Worm (Caenorhabditis elegans) whole organism, mixed stage, embryonic: ENCODE data around the gene fbxa-60.
A peak's percentile ranks its signal among the peaks of the same experiment; 100 is the strongest.

Experiments
- bed-3 ChIP-seq: fragments of 200-800 bp; sonication (Bioruptor generic); optimal IDR thresholded peaks from 3 replicates; lab custom pipeline; 2018; ENCODE audit warnings: mild to moderate bottlenecking, missing genetic modification characterization, moderate library complexity, missing compliant biosample characterization
- blmp-1 ChIP-seq: fragments of 150-350 bp; optimal IDR thresholded peaks from 2 replicates; lab custom pipeline; 2014; ENCODE audit warnings: missing biosample characterization, missing genetic modification characterization
- ceh-43 ChIP-seq: fragments of 200-800 bp; sonication (Bioruptor generic); optimal IDR thresholded peaks from 2 replicates; lab custom pipeline; 2018; ENCODE audit warnings: mild to moderate bottlenecking, missing genetic modification characterization, moderate library complexity, missing compliant biosample characterization
- ceh-83 ChIP-seq: fragments of 200-800 bp; sonication (Bioruptor generic); optimal IDR thresholded peaks from 2 replicates; lab custom pipeline; 2018; ENCODE audit warnings: mild to moderate bottlenecking, missing genetic modification characterization, missing compliant biosample characterization
- ces-1 ChIP-seq: fragments of 150-350 bp; optimal IDR thresholded peaks from 2 replicates; lab custom pipeline; 2014; ENCODE audit warnings: missing biosample characterization, missing genetic modification reagents, missing genetic modification characterization
- drap-1 ChIP-seq: fragments of 200-800 bp; sonication (Bioruptor generic); optimal IDR thresholded peaks from 3 replicates; lab custom pipeline; 2018; ENCODE audit warnings: mild to moderate bottlenecking, missing genetic modification characterization, missing compliant biosample characterization
- elt-1 ChIP-seq: sonication (generic microtip); optimal IDR thresholded peaks from 2 replicates; lab custom pipeline; 2017; ENCODE audit warnings: missing genetic modification characterization, mild to moderate bottlenecking, missing compliant biosample characterization, antibody characterized with exemption, moderate library complexity, borderline replicate concordance; ENCODE audit not compliant: insufficient read depth
- elt-3 ChIP-seq: fragments of 150-350 bp; optimal IDR thresholded peaks from 2 replicates; lab custom pipeline; 2014; ENCODE audit warnings: missing biosample characterization, missing genetic modification characterization
- flh-1 ChIP-seq: fragments of 200-800 bp; sonication (Bioruptor generic); optimal IDR thresholded peaks from 2 replicates; lab custom pipeline; 2018; ENCODE audit warnings: mild to moderate bottlenecking, missing genetic modification characterization, moderate library complexity, missing compliant biosample characterization
- ham-2 ChIP-seq: fragments of 200-800 bp; sonication (Bioruptor generic); optimal IDR thresholded peaks from 2 replicates; lab custom pipeline; 2018; ENCODE audit warnings: mild to moderate bottlenecking, missing genetic modification characterization, missing compliant biosample characterization
- hlh-1 ChIP-seq: fragments of 150-350 bp; optimal IDR thresholded peaks from 2 replicates; lab custom pipeline; 2014; ENCODE audit warnings: missing biosample characterization, missing genetic modification reagents, missing genetic modification characterization
- lin-13 ChIP-seq: fragments of 150-350 bp; optimal IDR thresholded peaks from 2 replicates; lab custom pipeline; 2014; ENCODE audit warnings: missing biosample characterization, missing genetic modification characterization
- lin-32 ChIP-seq: fragments of 200-800 bp; sonication (Bioruptor generic); optimal IDR thresholded peaks from 2 replicates; lab custom pipeline; 2018; ENCODE audit warnings: mild to moderate bottlenecking, missing genetic modification characterization, missing compliant biosample characterization
- lsy-2 ChIP-seq: fragments of 150-350 bp; optimal IDR thresholded peaks from 2 replicates; lab custom pipeline; 2014; ENCODE audit warnings: missing biosample characterization, missing genetic modification characterization
- mep-1 ChIP-seq: fragments of 150-350 bp; optimal IDR thresholded peaks from 2 replicates; lab custom pipeline; 2017; ENCODE audit warnings: missing biosample characterization, missing genetic modification reagents, missing genetic modification characterization, inconsistent platforms
- mls-2 ChIP-seq: sonication (generic microtip); optimal IDR thresholded peaks from 2 replicates; lab custom pipeline; 2016; ENCODE audit warnings: mild to moderate bottlenecking, missing genetic modification characterization, moderate library complexity, missing compliant biosample characterization
- nhr-12 ChIP-seq: fragments of 150-350 bp; optimal IDR thresholded peaks from 2 replicates; lab custom pipeline; 2014; ENCODE audit warnings: missing biosample characterization, missing genetic modification characterization
- nhr-237 ChIP-seq: fragments of 150-350 bp; optimal IDR thresholded peaks from 2 replicates; lab custom pipeline; 2014; ENCODE audit warnings: missing biosample characterization, missing genetic modification characterization
- nhr-28 ChIP-seq: fragments of 150-350 bp; optimal IDR thresholded peaks from 2 replicates; lab custom pipeline; 2014; ENCODE audit warnings: missing biosample characterization, missing genetic modification characterization
- nhr-76 ChIP-seq: sonication (generic microtip); optimal IDR thresholded peaks from 2 replicates; lab custom pipeline; 2017; ENCODE audit warnings: missing biosample characterization, missing genetic modification characterization
- pha-4 ChIP-seq: fragments of 150-350 bp; optimal IDR thresholded peaks from 2 replicates; lab custom pipeline; 2018; ENCODE audit warnings: missing biosample characterization, missing genetic modification reagents, missing genetic modification characterization
- sem-2 ChIP-seq: fragments of 200-800 bp; sonication (Bioruptor generic); optimal IDR thresholded peaks from 2 replicates; lab custom pipeline; 2018; ENCODE audit warnings: mild to moderate bottlenecking, missing genetic modification characterization, missing compliant biosample characterization
- snpc-4 ChIP-seq: fragments of 150-350 bp; optimal IDR thresholded peaks from 2 replicates; lab custom pipeline; 2014; ENCODE audit warnings: missing biosample characterization, missing genetic modification characterization
- tbx-8 ChIP-seq: fragments of 200-800 bp; sonication (Bioruptor generic); optimal IDR thresholded peaks from 2 replicates; lab custom pipeline; 2018; ENCODE audit warnings: mild to moderate bottlenecking, missing genetic modification characterization, moderate library complexity, missing compliant biosample characterization
- unc-120 ChIP-seq: sonication (generic microtip); optimal IDR thresholded peaks from 2 replicates; lab custom pipeline; 2017; ENCODE audit warnings: missing genetic modification characterization, missing compliant biosample characterization; ENCODE audit not compliant: poor library complexity, severe bottlenecking
- unc-62 ChIP-seq: fragments of 150-350 bp; optimal IDR thresholded peaks from 2 replicates; lab custom pipeline; 2014; ENCODE audit warnings: missing biosample characterization, missing genetic modification reagents, missing genetic modification characterization
- zip-8 ChIP-seq: fragments of 150-350 bp; optimal IDR thresholded peaks from 2 replicates; lab custom pipeline; 2014; ENCODE audit warnings: missing biosample characterization, missing genetic modification characterization
- ztf-11 ChIP-seq: fragments of 150-350 bp; optimal IDR thresholded peaks from 2 replicates; lab custom pipeline; 2014; ENCODE audit warnings: missing biosample characterization, missing genetic modification characterization

The fbxa-60 gene

ce11 chrIII:952184-952583 is 6.1 kb upstream of the fbxa-60 start, which contains the start of gene fbxa-10:
Gene fbxa-10, plus strand, starts transcription at chrIII:952390.
- TF ChIP-seq blmp-1 (tag; lab: Kevin White, UChicago) (no peak), sem-2 (GFP tag; lab: Kevin White, UChicago) (no peak), mep-1 (tag; lab: Kevin White, UChicago) (no peak), ztf-11 (tag; lab: Kevin White, UChicago) (no peak), elt-3 (no peak), ceh-83 (GFP tag; lab: Kevin White, UChicago) (no peak), lsy-2 (tag; lab: Kevin White, UChicago) (no peak), ham-2 (GFP tag; lab: Kevin White, UChicago) (no peak), nhr-28 (tag; lab: Kevin White, UChicago) (no peak), snpc-4 (tag; lab: Kevin White, UChicago) (no peak), mls-2 (tag; lab: Kevin White, UChicago) (no peak), unc-62 (GFP tag; lab: Kevin White, UChicago) (no peak), unc-120 (tag; lab: Kevin White, UChicago) (peak; percentile 68), ces-1 (peak; percentile 52), ceh-43 (GFP tag; lab: Kevin White, UChicago) (no peak), tbx-8 (no peak)

- no peak for TF ChIP-seq bed-3 (GFP tag; lab: Kevin White, UChicago)
- TF ChIP-seq ces-1: peak; percentile 11
These were observed 4.4 kb upstream of the fbxa-60 start, which contains the start of the genes fbxa-67 and fbxa-11 for ce11 chrIII:950472-950871. Gene fbxa-67, minus strand, starts transcription at chrIII:950670. Gene fbxa-11, plus strand, starts transcription at chrIII:950869.

DNA sequence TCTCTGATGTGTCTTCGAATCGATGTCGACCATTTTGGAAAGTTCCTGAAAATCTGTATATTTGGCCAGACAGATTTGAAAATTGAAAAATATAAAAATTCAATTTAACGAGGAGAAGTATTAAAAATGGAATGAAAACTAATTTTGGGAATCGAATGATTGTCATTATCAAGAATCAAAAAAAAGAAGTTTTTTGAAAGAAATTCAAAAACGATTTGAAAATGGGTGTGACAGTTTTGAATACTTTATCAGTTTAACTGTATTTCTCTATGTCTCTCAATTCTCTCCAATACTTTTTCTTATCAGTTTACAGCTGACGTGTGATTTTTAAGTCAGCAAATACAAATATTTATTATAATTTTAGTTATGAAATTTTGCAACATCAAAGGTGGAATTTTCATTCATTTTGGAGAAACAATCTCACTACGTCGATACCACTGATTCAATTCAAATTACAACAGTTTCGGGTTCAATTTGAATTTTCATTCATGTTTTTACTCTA is 2.6 kb downstream of the fbxa-60 start, which contains the start of gene fbxa-59:
Gene fbxa-59 (minus strand): TSS at position 51 of the 502 bp plus-strand sequence.
- TF ChIP-seq tbx-8: no peak
- no peak for TF ChIP-seq snpc-4 (tag; lab: Kevin White, UChicago)
- TF ChIP-seq nhr-237 (tag; lab: Kevin White, UChicago): no peak
- no peak for TF ChIP-seq nhr-76
- no peak for TF ChIP-seq ceh-43 (GFP tag; lab: Kevin White, UChicago)
- no peak for TF ChIP-seq unc-120 (tag; lab: Kevin White, UChicago)
- no peak for TF ChIP-seq ces-1
- no peak for TF ChIP-seq ztf-11 (tag; lab: Kevin White, UChicago)
- TF ChIP-seq ceh-83 (GFP tag; lab: Kevin White, UChicago): no peak
- no peak for TF ChIP-seq elt-1
- no peak for TF ChIP-seq flh-1 (GFP tag; lab: Kevin White, UChicago)
- no peak for TF ChIP-seq blmp-1 (tag; lab: Kevin White, UChicago)
- TF ChIP-seq lin-13 (tag; lab: Kevin White, UChicago): no peak
- no peak for TF ChIP-seq nhr-12
- TF ChIP-seq hlh-1 (tag; lab: Kevin White, UChicago): no peak

DNA sequence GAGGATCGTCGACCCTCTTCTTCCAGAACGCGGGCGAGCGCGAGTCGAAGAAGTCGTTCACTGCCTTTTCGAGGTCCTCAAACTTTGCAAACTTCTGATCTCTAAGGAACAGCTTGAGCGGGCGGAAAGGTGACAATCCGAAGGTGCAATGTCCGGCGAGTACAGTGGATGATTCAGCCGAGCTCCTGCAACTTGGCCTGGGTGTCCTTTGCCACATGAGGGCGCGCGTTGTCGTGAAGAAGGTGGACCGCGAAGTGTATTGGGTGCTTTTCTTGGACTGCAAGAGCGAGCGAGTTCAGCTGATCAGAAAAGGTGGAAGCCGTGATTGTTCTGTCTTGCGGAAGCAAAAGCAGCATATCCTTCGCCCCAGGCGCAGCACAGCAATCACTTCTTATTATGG is 4.1 kb downstream of the fbxa-60 start:
- TF ChIP-seq hlh-1 (tag; lab: Kevin White, UChicago) (no peak), unc-120 (tag; lab: Kevin White, UChicago) (no peak), elt-3 (no peak)

DNA sequence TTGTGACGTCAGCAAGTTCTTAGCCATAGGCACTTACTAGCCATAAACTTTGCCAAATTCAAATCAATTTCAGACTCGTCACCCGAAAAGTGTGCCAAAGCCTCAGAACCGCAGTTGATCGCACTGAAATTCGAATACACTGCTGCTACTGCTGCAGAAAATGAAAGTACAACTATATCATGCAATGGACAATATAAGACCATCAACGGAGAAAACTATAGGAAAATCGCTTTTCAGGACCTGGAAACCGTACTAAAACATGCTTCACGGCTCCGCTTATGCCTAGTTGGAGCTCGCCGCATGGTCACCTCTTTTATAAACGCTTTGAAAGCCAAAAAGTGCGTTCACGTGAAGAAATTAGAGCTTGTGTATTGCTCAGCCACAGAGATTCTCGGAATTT is 7.5 kb downstream of the fbxa-60 start, which contains the start of gene fbxa-22:
Gene fbxa-22 (plus strand): TSS at position 301 of the 400 bp plus-strand sequence.
- TF ChIP-seq lsy-2 (tag; lab: Kevin White, UChicago) (no peak), bed-3 (GFP tag; lab: Kevin White, UChicago) (no peak), ceh-43 (GFP tag; lab: Kevin White, UChicago) (no peak), flh-1 (GFP tag; lab: Kevin White, UChicago) (no peak), blmp-1 (tag; lab: Kevin White, UChicago) (no peak), elt-3 (no peak), zip-8 (no peak), nhr-12 (no peak), sem-2 (GFP tag; lab: Kevin White, UChicago) (no peak), drap-1 (no peak), mep-1 (tag; lab: Kevin White, UChicago) (no peak), lin-32 (no peak), lin-13 (tag; lab: Kevin White, UChicago) (no peak), elt-1 (no peak), pha-4 (no peak), nhr-28 (tag; lab: Kevin White, UChicago) (no peak), unc-120 (tag; lab: Kevin White, UChicago) (no peak), unc-62 (GFP tag; lab: Kevin White, UChicago) (no peak), ceh-83 (GFP tag; lab: Kevin White, UChicago) (no peak)
